Fruit fly (Drosophila melanogaster) whole organism, larva: ENCODE results near the gene RpS14a.

Experiments used
- noc ChIP-seq: fragments of 200-800 bp; sonication (Bioruptor generic); optimal IDR thresholded peaks from 3 replicates; lab custom pipeline; 2019; ENCODE audit warnings: missing biosample characterization, mild to moderate bottlenecking, missing genetic modification characterization, moderate library complexity

The RpS14a gene

dm6 chrX:7976976-7977834 lies 43.7 kb downstream of the RpS14a start:
- no peak for TF ChIP-seq noc

- no peak for TF ChIP-seq noc
Measured at dm6 chrX:7978027-7978426, 44.5 kb downstream of the RpS14a start.

- TF ChIP-seq noc: no peak
Measured at dm6 chrX:7979202-7979601, 45.7 kb downstream of the RpS14a start.

- no peak for TF ChIP-seq noc
Measured at dm6 chrX:7980786-7981185, 47.2 kb downstream of the RpS14a start.
